Fruit fly (Drosophila melanogaster) whole organism, adult: Measurements from ENCODE around the gene CG6686.

Experiments
- CG11617 ChIP-seq: fragments of 200-800 bp; sonication (Bioruptor generic); optimal IDR thresholded peaks from 2 replicates; lab custom pipeline; 2017; ENCODE audit warnings: mild to moderate bottlenecking, missing biosample characterization, missing genetic modification reagents, missing genetic modification characterization
- CG14711 ChIP-seq: fragments of 200-800 bp; sonication (Bioruptor generic); optimal IDR thresholded peaks from 2 replicates; lab custom pipeline; 2018; ENCODE audit warnings: missing biosample characterization, mild to moderate bottlenecking, missing genetic modification characterization, moderate library complexity
- CG1620 ChIP-seq: fragments of 200-800 bp; sonication (Bioruptor generic); optimal IDR thresholded peaks from 2 replicates; lab custom pipeline; 2016; ENCODE audit warnings: missing biosample characterization, missing genetic modification characterization
- CG33017 ChIP-seq: fragments of 200-800 bp; sonication (Bioruptor generic); optimal IDR thresholded peaks from 2 replicates; lab custom pipeline; 2018; ENCODE audit warnings: missing biosample characterization, mild to moderate bottlenecking, missing genetic modification characterization, moderate library complexity
- CG5204 ChIP-seq: fragments of 200-800 bp; sonication (Bioruptor generic); optimal IDR thresholded peaks from 2 replicates; lab custom pipeline; 2016; ENCODE audit warnings: missing biosample characterization, missing genetic modification characterization
- CG7045 ChIP-seq: fragments of 200-800 bp; sonication (Bioruptor generic); optimal IDR thresholded peaks from 2 replicates; lab custom pipeline; 2017; ENCODE audit warnings: missing biosample characterization, mild to moderate bottlenecking, missing genetic modification characterization
- Clk ChIP-seq: fragments of 200-800 bp; sonication (Bioruptor generic); optimal IDR thresholded peaks from 2 replicates; lab custom pipeline; 2017; ENCODE audit warnings: missing biosample characterization, missing genetic modification characterization
- Crg-1 ChIP-seq: fragments of 200-800 bp; sonication (Bioruptor generic); optimal IDR thresholded peaks from 2 replicates; lab custom pipeline; 2016; ENCODE audit warnings: missing biosample characterization, missing genetic modification characterization
- Mnt ChIP-seq: fragments of 200-800 bp; sonication (Bioruptor generic); optimal IDR thresholded peaks from 2 replicates; lab custom pipeline; 2016; ENCODE audit warnings: missing biosample characterization, mild to moderate bottlenecking, missing genetic modification characterization
- cnc ChIP-seq, 2 experiments: fragments of >200 bp; optimal IDR thresholded peaks; 2 replicates each; lab custom pipeline; 2017
- ovo ChIP-seq: fragments of 200-800 bp; sonication (Bioruptor generic); optimal IDR thresholded peaks from 2 replicates; lab custom pipeline; 2016; ENCODE audit warnings: missing biosample characterization, missing genetic modification characterization
- pad ChIP-seq: fragments of 200-800 bp; sonication (Bioruptor generic); optimal IDR thresholded peaks from 3 replicates; lab custom pipeline; 2017; ENCODE audit warnings: missing biosample characterization, missing genetic modification characterization, mild to moderate bottlenecking, moderate library complexity, missing genetic modification reagents
- toe ChIP-seq: fragments of 200-800 bp; sonication (Bioruptor generic); optimal IDR thresholded peaks from 2 replicates; lab custom pipeline; 2016; ENCODE audit warnings: missing biosample characterization, missing genetic modification characterization

- TF ChIP-seq CG7045 (GFP tag; lab: Kevin White, UChicago), result no peak
- no peak for TF ChIP-seq CG1620
- no peak for TF ChIP-seq CG5204 (GFP tag; lab: Kevin White, UChicago)
- no peak for TF ChIP-seq Crg-1 (GFP tag; lab: Kevin White, UChicago)
- no peak for TF ChIP-seq CG11617 (GFP tag; lab: Kevin White, UChicago)
- no peak for TF ChIP-seq Mnt
- TF ChIP-seq cnc (optimal IDR thresholded peaks at IDR 0.05; lab: Kevin White, UChicago), result no peak
- no peak for TF ChIP-seq pad (GFP tag; lab: Kevin White, UChicago)
- no peak for TF ChIP-seq CG33017 (tag; lab: Kevin White, UChicago)
- TF ChIP-seq Clk (GFP tag; lab: Kevin White, UChicago), result no peak
- TF ChIP-seq CG14711, result no peak
- TF ChIP-seq toe (GFP tag; lab: Kevin White, UChicago), result no peak
- no peak for TF ChIP-seq ovo (GFP tag; lab: Kevin White, UChicago)
These were observed 41.0 kb upstream of the CG6686 start for dm6 chr2L:12028808-12029207.
